Fruit fly (Drosophila melanogaster): ENCODE results near the gene Sk2.

DNA sequence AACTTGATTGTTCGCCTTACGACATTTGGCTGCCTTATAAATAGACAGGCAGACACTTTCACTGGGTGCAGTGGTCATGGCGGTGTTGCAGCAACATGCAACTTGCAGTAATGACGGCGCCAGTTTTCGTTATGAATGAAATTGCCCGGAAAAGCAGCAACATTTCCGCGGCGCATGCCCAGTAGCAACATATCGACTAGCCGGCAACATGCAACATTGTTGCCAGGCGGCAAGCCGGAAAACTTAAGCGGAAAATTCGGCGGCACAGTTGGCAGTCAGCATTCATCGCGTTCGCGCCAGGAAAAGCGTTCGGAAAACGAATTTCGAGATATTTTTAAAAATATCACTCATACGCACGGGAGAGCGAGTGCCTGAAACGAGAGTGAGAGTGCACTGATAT lies 45.4 kb upstream of the Sk2 start, which contains the start of gene FMRFaR:
- TF ChIP-seq CG32264 (GFP tag; optimal IDR thresholded peaks at IDR 0.05), result no peak
- TF ChIP-seq pan (optimal IDR thresholded peaks at IDR 0.05), result no peak
- no peak for TF ChIP-seq dsf (GFP tag; optimal IDR thresholded peaks at IDR 0.05; ENCODE audit: borderline replicate concordance)
- TF ChIP-seq br (GFP tag; optimal IDR thresholded peaks at IDR 0.05), result no peak
- TF ChIP-seq Rel (GFP tag; optimal IDR thresholded peaks at IDR 0.05), result no peak
- TF ChIP-seq Rel (tag; optimal IDR thresholded peaks at IDR 0.05), result no peak
- TF ChIP-seq dl (GFP tag; optimal IDR thresholded peaks at IDR 0.05; ENCODE audit: insufficient read depth in 1 of 2, partially characterized antibody in 2 of 2), result no peak
- no peak for TF ChIP-seq usp (GFP tag; optimal IDR thresholded peaks at IDR 0.05)
- TF ChIP-seq Mio (GFP tag; optimal IDR thresholded peaks at IDR 0.05), result no peak
- TF ChIP-seq OdsH (GFP tag; optimal IDR thresholded peaks at IDR 0.05), result no peak
- no peak for TF ChIP-seq HLH106 (tag; optimal IDR thresholded peaks at IDR 0.05)
- no peak for TF ChIP-seq psq (GFP tag; optimal IDR thresholded peaks at IDR 0.05)
- no peak for TF ChIP-seq dmrt93B (GFP tag; optimal IDR thresholded peaks at IDR 0.05)
- no peak for TF ChIP-seq rgr (GFP tag; optimal IDR thresholded peaks at IDR 0.05)
- no peak for TF ChIP-seq sv (GFP tag; optimal IDR thresholded peaks at IDR 0.05)
